Worm (Caenorhabditis elegans) whole organism, L4 larva: ENCODE data around the gene best-19.

ENCODE experiments used
- F10B5.3 ChIP-seq: sonication (generic microtip); optimal IDR thresholded peaks from 2 replicates; lab custom pipeline; 2016; ENCODE audit warnings: mild to moderate bottlenecking, missing genetic modification characterization, missing compliant biosample characterization
- F37D6.2 ChIP-seq: sonication (generic microtip); optimal IDR thresholded peaks from 2 replicates; lab custom pipeline; 2016; ENCODE audit warnings: mild to moderate bottlenecking, missing genetic modification characterization, missing compliant biosample characterization
- F49E8.2 ChIP-seq: sonication (generic microtip); optimal IDR thresholded peaks from 2 replicates; lab custom pipeline; 2016; ENCODE audit warnings: missing compliant biosample characterization, mild to moderate bottlenecking, missing genetic modification characterization, borderline replicate concordance
- R02D3.7 ChIP-seq: fragments of 150-350 bp; sonication (generic microtip); optimal IDR thresholded peaks from 3 replicates; lab custom pipeline; 2014; ENCODE audit warnings: missing biosample characterization, missing genetic modification characterization
- T26A8.4 ChIP-seq: fragments of 200-800 bp; sonication (Bioruptor generic); IDR thresholded peaks from 2 replicates; pipeline ENCODE4 v1.3.6; 2022; ENCODE audit warnings: missing genetic modification characterization, missing compliant biosample characterization
- Y75B8A.6 ChIP-seq: fragments of 200-800 bp; sonication (Bioruptor generic); IDR thresholded peaks from 2 replicates; pipeline ENCODE4 v1.3.6; 2022; ENCODE audit warnings: missing genetic modification reagents, missing genetic modification characterization, missing compliant biosample characterization
- ZK337.2 ChIP-seq: fragments of 200-800 bp; sonication (Bioruptor generic); IDR thresholded peaks from 2 replicates; pipeline ENCODE4 v1.3.6; 2022; ENCODE audit warnings: missing genetic modification reagents, missing genetic modification characterization, missing compliant biosample characterization
- aha-1 ChIP-seq: fragments of 150-350 bp; peaks from one replicate; lab custom pipeline; 2014; ENCODE audit warnings: missing biosample characterization, missing genetic modification characterization
- ceh-32 ChIP-seq: sonication (generic microtip); optimal IDR thresholded peaks from 2 replicates; lab custom pipeline; 2016; ENCODE audit warnings: mild to moderate bottlenecking, missing genetic modification characterization, missing compliant biosample characterization; ENCODE audit not compliant: poor library complexity
- ceh-62 ChIP-seq: sonication (generic microtip); optimal IDR thresholded peaks from 2 replicates; lab custom pipeline; 2017; ENCODE audit warnings: missing biosample characterization, missing genetic modification characterization
- ces-1 ChIP-seq: fragments of 150-350 bp; sonication (generic microtip); optimal IDR thresholded peaks from 4 replicates; lab custom pipeline; 2014; ENCODE audit warnings: missing biosample characterization, missing genetic modification reagents, missing genetic modification characterization
- ctbp-1 ChIP-seq: fragments of 200-800 bp; sonication (Bioruptor generic); IDR thresholded peaks from 2 replicates; pipeline ENCODE4 v1.3.6; 2022; ENCODE audit warnings: missing genetic modification reagents, missing genetic modification characterization, missing compliant biosample characterization
- daf-16 ChIP-seq, 3 experiments: sonication (generic microtip); optimal IDR thresholded peaks; 2 replicates each; lab custom pipeline; 2016 to 2017; ENCODE audit warnings: missing genetic modification characterization in 3 of 3, missing genetic modification reagents in 3 of 3, mild to moderate bottlenecking in 2 of 3, missing compliant biosample characterization in 2 of 3, missing biosample characterization in 1 of 3, moderate library complexity in 1 of 3
- daf-8 ChIP-seq: fragments of 200-800 bp; sonication (Bioruptor generic); IDR thresholded peaks from 2 replicates; pipeline ENCODE4 v1.3.6; 2022; ENCODE audit warnings: missing genetic modification characterization, missing compliant biosample characterization
- dmd-6 ChIP-seq: fragments of 200-800 bp; sonication (Bioruptor generic); IDR thresholded peaks from 2 replicates; pipeline ENCODE4 v1.3.6; 2022; ENCODE audit warnings: missing genetic modification reagents, missing genetic modification characterization, missing compliant biosample characterization
- dmd-9 ChIP-seq: fragments of 200-800 bp; sonication (Bioruptor generic); IDR thresholded peaks from 2 replicates; pipeline ENCODE4 v1.3.6; 2022; ENCODE audit warnings: missing genetic modification reagents, missing genetic modification characterization, missing compliant biosample characterization
- dpl-1 ChIP-seq: fragments of 150-350 bp; optimal IDR thresholded peaks from 2 replicates; lab custom pipeline; 2014; ENCODE audit warnings: missing biosample characterization, missing genetic modification reagents, missing genetic modification characterization
- duxl-1 ChIP-seq: sonication (generic microtip); optimal IDR thresholded peaks from 2 replicates; lab custom pipeline; 2016; ENCODE audit warnings: mild to moderate bottlenecking, missing genetic modification characterization, moderate library complexity, missing compliant biosample characterization; ENCODE audit not compliant: poor library complexity
- egl-27 ChIP-seq: sonication (generic microtip); optimal IDR thresholded peaks from 3 replicates; lab custom pipeline; 2017; ENCODE audit warnings: missing biosample characterization, missing genetic modification reagents, missing genetic modification characterization
- fkh-10 ChIP-seq: fragments of 150-350 bp; optimal IDR thresholded peaks from 2 replicates; lab custom pipeline; 2014; ENCODE audit warnings: missing biosample characterization, missing genetic modification reagents, missing genetic modification characterization
- fos-1 ChIP-seq: fragments of 150-350 bp; optimal IDR thresholded peaks from 2 replicates; lab custom pipeline; 2014; ENCODE audit warnings: missing biosample characterization, missing genetic modification characterization
- gei-8 ChIP-seq: fragments of 200-800 bp; sonication (Bioruptor generic); optimal IDR thresholded peaks from 2 replicates; lab custom pipeline; 2018; ENCODE audit warnings: mild to moderate bottlenecking, missing genetic modification characterization, missing compliant biosample characterization
- hlh-11 ChIP-seq: fragments of 200-800 bp; sonication (Bioruptor generic); optimal IDR thresholded peaks from 2 replicates; lab custom pipeline; 2018; ENCODE audit warnings: mild to moderate bottlenecking, missing genetic modification characterization, missing compliant biosample characterization
- hlh-30 ChIP-seq: sonication (generic microtip); optimal IDR thresholded peaks from 2 replicates; lab custom pipeline; 2017; ENCODE audit warnings: antibody characterized with exemption, mild to moderate bottlenecking, missing genetic modification characterization, missing compliant biosample characterization; ENCODE audit not compliant: insufficient read depth
- lin-38 ChIP-seq: fragments of 200-800 bp; sonication (Bioruptor generic); IDR thresholded peaks from 2 replicates; pipeline ENCODE4 v1.3.6; 2022; ENCODE audit warnings: missing genetic modification reagents, missing genetic modification characterization, missing compliant biosample characterization
- madf-5 ChIP-seq, 2 experiments: fragments of 200-800 bp; sonication (Bioruptor generic); IDR thresholded peaks; 2 replicates each; pipeline ENCODE4 v1.3.6; 2022; ENCODE audit warnings: missing compliant biosample characterization in 2 of 2, missing genetic modification characterization in 2 of 2
- mxl-2 ChIP-seq: fragments of 200-800 bp; sonication (Bioruptor generic); conservative IDR thresholded peaks from 2 replicates; pipeline ENCODE4 v1.3.6; 2022; ENCODE audit warnings: missing genetic modification reagents, missing genetic modification characterization, missing compliant biosample characterization
- mxl-3 ChIP-seq: fragments of 200-800 bp; sonication (Bioruptor generic); optimal IDR thresholded peaks from 2 replicates; lab custom pipeline; 2018; ENCODE audit warnings: mild to moderate bottlenecking, missing genetic modification characterization, missing compliant biosample characterization
- nhr-111 ChIP-seq: fragments of 200-800 bp; sonication (Bioruptor generic); optimal IDR thresholded peaks from 2 replicates; lab custom pipeline; 2018; ENCODE audit warnings: mild to moderate bottlenecking, missing genetic modification characterization, missing compliant biosample characterization
- nhr-28 ChIP-seq: fragments of 150-350 bp; optimal IDR thresholded peaks from 2 replicates; lab custom pipeline; 2014; ENCODE audit warnings: missing biosample characterization, missing genetic modification characterization
- nhr-41 ChIP-seq: fragments of 200-800 bp; sonication (Bioruptor generic); IDR thresholded peaks from 2 replicates; pipeline ENCODE4 v1.3.6; 2022; ENCODE audit warnings: missing genetic modification reagents, missing genetic modification characterization, missing compliant biosample characterization
- nhr-42 ChIP-seq: fragments of 200-800 bp; sonication (Bioruptor generic); IDR thresholded peaks from 2 replicates; pipeline ENCODE4 v1.3.6; 2022; ENCODE audit warnings: missing genetic modification characterization, missing compliant biosample characterization
- nhr-76 ChIP-seq: fragments of 150-350 bp; optimal IDR thresholded peaks from 2 replicates; lab custom pipeline; 2014; ENCODE audit warnings: missing biosample characterization, missing genetic modification characterization
- nhr-77 ChIP-seq: fragments of 150-350 bp; optimal IDR thresholded peaks from 2 replicates; lab custom pipeline; 2014; ENCODE audit warnings: missing biosample characterization, missing genetic modification characterization
- pha-4 ChIP-seq, 2 experiments: fragments of 150-350 bp in 1 of 2; fragments of 200-800 bp in 1 of 2; sonication (Bioruptor generic) in 1 of 2; IDR thresholded peaks in 1 of 2; optimal IDR thresholded peaks in 1 of 2; 2 replicates each; pipeline versions ENCODE4 v1.3.6 to Lab custom; 2014 to 2022; ENCODE audit warnings: missing genetic modification characterization in 2 of 2, missing genetic modification reagents in 2 of 2, missing biosample characterization in 1 of 2, missing compliant biosample characterization in 1 of 2
- php-3 ChIP-seq: fragments of 200-800 bp; sonication (Bioruptor generic); IDR thresholded peaks from 2 replicates; pipeline ENCODE4 v1.3.6; 2022; ENCODE audit warnings: missing genetic modification reagents, missing genetic modification characterization, missing compliant biosample characterization
- saeg-2 ChIP-seq: fragments of 200-800 bp; sonication (Bioruptor generic); IDR thresholded peaks from 2 replicates; pipeline ENCODE4 v1.3.6; 2022; ENCODE audit warnings: missing genetic modification reagents, missing genetic modification characterization, missing compliant biosample characterization
- set-16 ChIP-seq: fragments of 200-800 bp; sonication (Bioruptor generic); IDR thresholded peaks from 2 replicates; pipeline ENCODE4 v1.3.6; 2022; ENCODE audit warnings: missing genetic modification reagents, missing genetic modification characterization, missing compliant biosample characterization
- skn-1 ChIP-seq: fragments of 150-350 bp; optimal IDR thresholded peaks from 2 replicates; lab custom pipeline; 2014; ENCODE audit warnings: missing biosample characterization, missing genetic modification characterization
- snpc-4 ChIP-seq: fragments of 150-350 bp; optimal IDR thresholded peaks from 2 replicates; lab custom pipeline; 2014; ENCODE audit warnings: missing biosample characterization, missing genetic modification characterization
- spr-1 ChIP-seq: sonication (generic microtip); optimal IDR thresholded peaks from 2 replicates; lab custom pipeline; 2016; ENCODE audit warnings: mild to moderate bottlenecking, missing genetic modification characterization, missing compliant biosample characterization
- tra-1 ChIP-seq: fragments of 200-800 bp; sonication (Bioruptor generic); IDR thresholded peaks from 2 replicates; pipeline ENCODE4 v1.3.6; 2022; ENCODE audit warnings: missing genetic modification reagents, missing genetic modification characterization, missing compliant biosample characterization
- unc-130 ChIP-seq: sonication (generic microtip); optimal IDR thresholded peaks from 2 replicates; lab custom pipeline; 2016; ENCODE audit warnings: missing genetic modification reagents, missing genetic modification characterization, missing compliant biosample characterization
- unc-39 ChIP-seq: sonication (generic microtip); optimal IDR thresholded peaks from 2 replicates; lab custom pipeline; 2017; ENCODE audit warnings: missing biosample characterization, missing genetic modification characterization
- vab-7 ChIP-seq: fragments of 200-800 bp; sonication (Bioruptor generic); IDR thresholded peaks from 2 replicates; pipeline ENCODE4 v1.3.6; 2022; ENCODE audit warnings: missing genetic modification reagents, missing genetic modification characterization, missing compliant biosample characterization
- zag-1 ChIP-seq: fragments of 150-350 bp; optimal IDR thresholded peaks from 2 replicates; lab custom pipeline; 2014; ENCODE audit warnings: missing biosample characterization, missing genetic modification characterization
- zfp-3 ChIP-seq: fragments of 200-800 bp; sonication (Bioruptor generic); conservative IDR thresholded peaks from 2 replicates; pipeline ENCODE4 v1.3.6; 2022; ENCODE audit warnings: missing genetic modification reagents, missing genetic modification characterization, missing compliant biosample characterization
- zip-11 ChIP-seq: fragments of 200-800 bp; sonication (Bioruptor generic); IDR thresholded peaks from 2 replicates; pipeline ENCODE4 v1.3.6; 2022; ENCODE audit warnings: missing genetic modification characterization, missing compliant biosample characterization
- ztf-11 ChIP-seq: fragments of 150-350 bp; optimal IDR thresholded peaks from 2 replicates; lab custom pipeline; 2014; ENCODE audit warnings: missing biosample characterization, missing genetic modification characterization
- ztf-7 ChIP-seq: fragments of 150-350 bp; optimal IDR thresholded peaks from 2 replicates; lab custom pipeline; 2014; ENCODE audit warnings: missing biosample characterization, missing genetic modification characterization

The best-19 gene

ce11 chrIV:295734-296201 is 12.3 kb downstream of the best-19 start (continued):
- TF ChIP-seq gei-8 (GFP tag; lab: Kevin White, UChicago) (peak; percentile 39), nhr-76 (no peak), egl-27 (tag; lab: Kevin White, UChicago) (no peak), lin-38 (GFP tag; lab: Robert Waterston, UW) (no peak), unc-39 (tag; lab: Kevin White, UChicago) (no peak), duxl-1 (tag; lab: Kevin White, UChicago) (no peak), aha-1 (tag; lab: Kevin White, UChicago) (peak; percentile 85), T26A8.4 (GFP tag; lab: Robert Waterston, UW) (0 out of 2 replicates have a peak, but pooled peaks have one; percentile 31), ztf-7 (tag; lab: Kevin White, UChicago) (no peak), ces-1 (GFP tag; lab: Kevin White, UChicago) (no peak), fkh-10 (GFP tag; lab: Kevin White, UChicago) (no peak), F10B5.3 (tag; lab: Kevin White, UChicago) (no peak), spr-1 (no peak), mxl-3 (GFP tag; lab: Kevin White, UChicago) (peak; percentile 44), F37D6.2 (tag; lab: Kevin White, UChicago) (no peak), tra-1 (GFP tag; lab: Robert Waterston, UW) (peak; percentile 60; the same call in 1 of the 2 replicates), F49E8.2 (tag; lab: Kevin White, UChicago) (no peak), unc-130 (GFP tag; lab: Kevin White, UChicago) (no peak), fos-1 (tag; lab: Kevin White, UChicago) (no peak), dmd-6 (GFP tag; lab: Robert Waterston, UW) (peak; percentile 86), saeg-2 (GFP tag; lab: Robert Waterston, UW) (0 out of 2 replicates have a peak, but pooled peaks have one; percentile 10), dmd-9 (no peak), Y75B8A.6 (GFP tag; lab: Robert Waterston, UW) (0 out of 2 replicates have a peak, but pooled peaks have one; percentile 21), dpl-1 (GFP tag; lab: Kevin White, UChicago) (no peak), nhr-41 (GFP tag; lab: Robert Waterston, UW) (no peak), nhr-42 (no peak), set-16 (GFP tag; lab: Robert Waterston, UW) (no peak), ztf-11 (tag; lab: Kevin White, UChicago) (no peak), daf-16 (GFP tag; optimal IDR thresholded peaks at IDR 0.05; lab: Kevin White, UChicago) (no peak), daf-16 (tag; optimal IDR thresholded peaks at IDR 0.05; lab: Kevin White, UChicago) (peak; percentile 78), zip-11 (GFP tag; lab: Robert Waterston, UW) (no peak), skn-1 (no peak), zfp-3 (GFP tag; lab: Robert Waterston, UW) (peak; percentile 23; the same call in 1 of the 2 replicates), zag-1 (no peak), nhr-28 (tag; lab: Kevin White, UChicago) (peak; percentile 67), ZK337.2 (GFP tag; lab: Robert Waterston, UW) (no peak), hlh-30 (peak; percentile 70), nhr-111 (GFP tag; lab: Kevin White, UChicago) (no peak), nhr-77 (tag; lab: Kevin White, UChicago) (peak; percentile 69), madf-5 (GFP tag; IDR thresholded peaks at IDR 0.05; lab: Robert Waterston, UW) (no peak), snpc-4 (tag; lab: Kevin White, UChicago) (no peak), mxl-2 (GFP tag; lab: Robert Waterston, UW) (peak; percentile 49; the same call in 1 of the 2 replicates), pha-4 (GFP tag; IDR thresholded peaks at IDR 0.05; lab: Robert Waterston, UW) (no peak), pha-4 (tag; optimal IDR thresholded peaks at IDR 0.05; lab: Kevin White, UChicago) (no peak), ctbp-1 (GFP tag; lab: Robert Waterston, UW) (no peak), ceh-62 (tag; lab: Kevin White, UChicago) (no peak), vab-7 (GFP tag; lab: Robert Waterston, UW) (no peak), daf-8 (GFP tag; lab: Robert Waterston, UW) (no peak), R02D3.7 (tag; lab: Kevin White, UChicago) (no peak), ceh-32 (no peak), php-3 (GFP tag; lab: Robert Waterston, UW) (peak; percentile 91), hlh-11 (tag; lab: Kevin White, UChicago) (peak; percentile 89)
